Worm (Caenorhabditis elegans) whole organism, L4/young adult: Measurements from ENCODE around the gene F20E11.18.
"Not testable (repeated sequence)": the region's sequence is repeated elsewhere in the genome, so short reads cannot be mapped to it uniquely, and the experiment has no call there.

Experiments used
- W03F9.2 ChIP-seq: fragments of 150-350 bp; optimal IDR thresholded peaks from 2 replicates; lab custom pipeline; 2014; ENCODE audit warnings: missing biosample characterization, missing genetic modification characterization
- dao-5 ChIP-seq: sonication (generic microtip); optimal IDR thresholded peaks from 2 replicates; lab custom pipeline; 2016; ENCODE audit warnings: missing genotype, missing genetic modification characterization, moderate library complexity, missing compliant biosample characterization
- him-1 ChIP-seq: sonication (generic microtip); optimal IDR thresholded peaks from 2 replicates; lab custom pipeline; 2016; ENCODE audit warnings: missing genotype, missing genetic modification reagents, missing genetic modification characterization, missing compliant biosample characterization

The F20E11.18 gene

DNA sequence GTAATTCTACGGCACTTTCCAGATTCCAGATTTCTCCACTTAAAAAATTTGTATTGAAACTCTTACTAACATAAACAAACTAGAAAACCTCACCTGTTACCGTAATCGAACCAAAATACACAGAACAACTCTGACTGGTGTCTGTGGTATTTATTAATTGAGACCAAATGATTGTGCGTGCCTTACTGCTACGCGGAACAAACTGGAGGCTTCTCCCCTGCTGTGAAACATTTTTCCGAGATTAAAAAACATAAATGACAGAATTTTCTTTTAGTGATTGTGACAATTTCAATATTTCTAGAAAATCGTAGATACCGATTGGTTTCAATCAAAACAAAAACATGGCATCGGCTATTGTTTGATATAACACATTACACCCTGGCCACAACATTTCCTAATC is 13.4 kb upstream of the F20E11.18 start:
- TF ChIP-seq him-1 (tag; lab: Kevin White, UChicago) (no peak), W03F9.2 (no peak), dao-5 (tag; lab: Kevin White, UChicago) (no peak)

DNA sequence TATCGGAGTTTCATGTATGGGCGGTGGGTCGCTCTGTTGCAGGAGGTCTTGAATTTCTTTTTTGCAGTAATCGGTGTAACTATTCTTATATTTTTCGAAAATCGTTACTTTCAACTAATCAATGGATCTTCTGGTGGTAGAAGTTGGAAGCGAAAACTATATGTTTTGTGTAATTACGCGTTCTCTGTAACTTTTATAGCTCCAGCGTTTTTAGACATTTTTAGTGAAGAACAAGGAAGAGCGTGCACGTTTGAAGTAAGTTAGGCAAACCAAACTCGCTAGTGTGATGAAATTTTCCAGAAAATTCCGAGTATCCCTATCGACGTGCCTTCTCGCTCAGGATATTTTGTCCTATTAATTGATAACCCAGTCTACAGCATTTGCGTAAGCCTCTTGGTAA is 3.0 kb upstream of the F20E11.18 start, which contains the start of gene srh-154:
Gene srh-154, plus strand, starts transcription at position 301 of the 400 bp plus-strand sequence.
- TF ChIP-seq dao-5 (tag; lab: Kevin White, UChicago) (no peak), him-1 (tag; lab: Kevin White, UChicago) (no peak), W03F9.2 (no peak)

DNA sequence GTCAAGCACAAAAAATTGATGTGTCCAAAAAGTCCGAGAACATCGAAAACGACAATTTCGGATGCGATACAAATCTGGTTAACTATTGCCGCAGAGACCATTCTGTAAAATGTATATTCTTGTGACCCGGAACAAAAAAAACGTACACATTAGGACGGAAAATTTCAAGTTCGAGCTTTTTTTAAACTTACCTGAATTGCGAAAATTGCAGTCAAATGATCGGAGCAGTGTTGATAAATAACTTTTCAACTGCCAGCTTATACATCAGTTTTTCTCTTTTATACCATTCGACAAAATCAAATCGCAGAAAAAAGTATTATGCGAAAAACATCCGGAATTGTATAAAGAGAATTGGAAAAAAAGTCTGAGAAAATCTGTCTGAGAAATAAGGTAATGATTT is 1.9 kb upstream of the F20E11.18 start, which contains the start of gene srsx-2:
Gene srsx-2, minus strand, starts transcription at position 101 of the 400 bp plus-strand sequence.
- TF ChIP-seq dao-5 (tag; lab: Kevin White, UChicago) (no peak), W03F9.2 (no peak), him-1 (tag; lab: Kevin White, UChicago) (no peak)

DNA sequence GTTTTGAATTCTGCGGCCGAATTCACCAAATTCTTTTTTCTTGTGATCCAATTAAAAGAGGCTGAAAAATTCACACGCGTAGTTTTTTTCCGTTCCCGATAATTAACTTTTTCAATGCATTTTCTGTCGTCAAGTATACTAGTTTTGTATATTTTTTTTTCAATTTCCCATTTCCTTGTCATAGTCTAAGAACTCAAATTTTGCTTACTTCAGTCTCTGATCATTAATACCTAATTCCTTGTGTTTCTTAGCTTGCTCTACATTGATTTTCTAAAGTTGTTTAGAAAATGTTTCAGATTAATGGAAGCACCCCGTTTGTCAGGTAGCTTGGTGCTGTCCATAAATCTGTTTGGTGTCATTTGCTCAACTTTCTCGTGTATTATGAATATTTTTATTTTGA is 5.5 kb downstream of the F20E11.18 start, which contains the start of gene srbc-27:
Gene srbc-27, plus strand, starts transcription at position 301 of the 400 bp plus-strand sequence.
- TF ChIP-seq dao-5 (tag; lab: Kevin White, UChicago) (no peak), him-1 (tag; lab: Kevin White, UChicago) (no peak), W03F9.2 (no peak)

DNA sequence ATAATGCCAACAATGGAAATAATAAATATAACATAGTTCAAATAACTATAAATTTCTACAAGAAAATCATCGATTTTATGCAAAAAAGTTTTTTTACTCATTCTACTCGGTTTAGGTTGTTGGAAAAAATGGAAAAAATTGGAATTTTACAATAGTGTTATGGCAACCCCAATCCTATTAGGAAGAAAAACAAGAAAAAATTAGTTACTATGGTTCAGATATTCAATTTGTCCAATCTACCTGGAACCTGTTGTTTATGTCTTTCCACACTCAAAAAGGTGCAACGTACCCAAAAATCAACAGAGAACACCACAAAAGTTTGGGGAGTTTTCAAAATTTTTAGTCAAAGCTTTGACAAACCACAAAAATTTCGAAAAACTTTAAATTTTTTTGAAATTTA is 6.3 kb downstream of the F20E11.18 start, which contains the start of gene T27C5.10:
Gene T27C5.10, minus strand, starts transcription at position 101 of the 400 bp plus-strand sequence.
- TF ChIP-seq dao-5 (tag; lab: Kevin White, UChicago) (no peak), W03F9.2 (no peak), him-1 (tag; lab: Kevin White, UChicago) (no peak)

DNA sequence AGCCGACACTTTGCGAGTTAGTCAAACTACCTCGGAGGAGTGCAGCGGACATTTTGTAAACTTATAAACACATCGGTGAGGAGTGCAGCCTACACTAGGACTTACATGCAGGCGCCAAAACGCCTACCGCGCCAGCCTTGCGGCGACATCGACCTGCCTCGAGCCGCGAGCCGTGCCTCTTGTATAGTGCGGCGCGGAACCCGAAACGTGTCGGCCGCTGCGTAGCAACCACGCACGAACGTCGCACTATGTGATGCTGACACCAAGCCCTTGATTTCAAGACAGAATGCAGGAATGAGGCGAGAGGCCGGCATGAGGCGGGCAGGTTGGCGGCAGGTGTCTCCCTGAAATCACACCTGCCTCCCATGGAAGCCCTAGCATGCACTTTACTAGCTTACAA is 7.1 kb downstream of the F20E11.18 start:
- TF ChIP-seq dao-5 (tag; lab: Kevin White, UChicago) (no peak), him-1 (tag; lab: Kevin White, UChicago) (no peak), W03F9.2 (no peak)

DNA sequence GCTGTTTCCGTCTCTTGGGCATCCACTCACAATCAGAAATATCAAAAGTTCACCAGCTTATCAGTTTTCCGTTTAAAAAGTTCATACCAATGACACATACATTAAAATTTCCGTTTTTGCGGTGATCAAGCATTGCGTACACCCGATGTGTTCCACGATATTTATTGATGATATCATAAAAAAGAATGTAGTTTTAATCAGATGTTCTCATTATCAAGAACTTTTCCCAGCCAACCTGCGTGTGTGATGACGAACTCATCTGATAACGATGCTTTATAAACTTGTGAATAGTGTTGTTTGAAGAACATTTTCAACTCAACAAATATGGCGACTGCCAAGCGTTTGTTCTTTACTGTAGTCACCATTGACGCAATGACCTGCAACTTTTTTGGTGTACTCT is 19.6 kb downstream of the F20E11.18 start, which contains the start of gene clc-21:
Gene clc-21, plus strand, starts transcription at position 301 of the 400 bp plus-strand sequence.
- no peak for TF ChIP-seq W03F9.2

DNA sequence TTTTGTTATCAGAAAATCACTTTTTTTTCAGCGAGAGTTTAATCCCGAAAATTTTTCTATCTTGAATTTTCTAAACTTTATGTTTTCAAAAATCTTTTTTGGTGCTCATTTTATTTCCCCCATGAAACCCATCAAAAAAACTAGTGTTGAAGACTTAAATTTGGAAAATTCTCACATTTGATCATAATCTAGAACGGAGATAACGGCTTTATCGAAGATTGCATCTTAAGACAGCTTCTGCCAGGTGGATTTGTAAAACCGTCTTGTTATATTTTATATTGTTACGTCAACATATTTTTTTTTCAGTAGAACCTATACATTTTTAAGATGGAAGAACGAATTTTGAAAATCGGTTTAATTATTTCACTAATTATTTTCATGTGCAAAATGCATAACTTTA is 21.4 kb downstream of the F20E11.18 start, which contains the start of gene T27C5.12:
Gene T27C5.12, plus strand, starts transcription at position 301 of the 400 bp plus-strand sequence.
- TF ChIP-seq W03F9.2 (no peak), him-1 (tag; lab: Kevin White, UChicago) (no peak), dao-5 (tag; lab: Kevin White, UChicago) (no peak)

DNA sequence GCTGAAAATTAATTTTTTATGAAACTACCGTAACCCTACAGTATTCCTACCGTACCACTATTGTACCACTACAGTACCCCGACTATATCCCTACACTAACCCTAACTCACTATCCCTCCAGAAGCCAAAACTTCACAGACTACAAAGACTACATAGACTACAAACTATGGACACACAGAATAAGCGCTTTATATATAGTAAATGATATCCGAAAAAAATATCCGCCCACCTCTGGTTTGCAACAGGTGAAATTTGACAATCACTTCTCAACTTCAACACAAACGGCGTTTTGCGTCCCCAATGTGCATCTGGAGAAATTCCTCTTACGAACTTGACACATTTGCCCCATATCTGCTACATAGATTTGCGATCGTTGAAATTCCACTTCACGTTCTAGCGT is 26.4 kb downstream of the F20E11.18 start, which contains the start of gene srh-132:
Gene srh-132, plus strand, starts transcription at position 301 of the 400 bp plus-strand sequence.
- not testable (repeated sequence) for TF ChIP-seq him-1 (tag; lab: Kevin White, UChicago); dao-5 (tag; lab: Kevin White, UChicago); W03F9.2

DNA sequence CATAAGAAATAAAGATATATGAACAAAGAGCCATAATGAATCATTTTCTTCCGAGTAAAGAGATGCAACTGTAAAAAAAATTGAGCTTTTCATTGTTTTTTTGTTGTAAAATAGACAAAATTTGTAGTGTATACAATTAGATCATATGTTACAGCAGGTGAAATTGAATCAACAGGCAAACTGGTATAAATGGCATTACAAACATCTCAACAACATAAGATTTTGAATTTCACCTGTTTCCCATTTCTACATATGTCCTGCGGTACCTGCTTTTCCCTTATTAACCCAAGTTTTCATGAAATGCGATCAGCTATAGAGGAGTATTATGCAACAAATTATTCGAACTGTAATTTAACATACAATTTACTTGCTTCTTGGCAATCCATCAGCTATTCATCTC is 41.0 kb downstream of the F20E11.18 start, which contains the start of gene srh-120:
Gene srh-120, plus strand, starts transcription at position 301 of the 400 bp plus-strand sequence.
- TF ChIP-seq dao-5 (tag; lab: Kevin White, UChicago) (no peak), W03F9.2 (no peak), him-1 (tag; lab: Kevin White, UChicago) (no peak)
